Worm (Caenorhabditis elegans): ENCODE measurements around the gene sdz-4.

ce11 chrII:948091-948490, 10.6 kb upstream of the sdz-4 start, which contains the start of gene fbxc-32:
- TF ChIP-seq lin-39 (tag; optimal IDR thresholded peaks at IDR 0.05) (no peak), sea-2 (GFP tag; optimal IDR thresholded peaks at IDR 0.05) (no peak), nhr-77 (tag; optimal IDR thresholded peaks at IDR 0.05) (no peak), jun-1 (tag; optimal IDR thresholded peaks at IDR 0.05) (no peak), ztf-4 (tag; optimal IDR thresholded peaks at IDR 0.05) (no peak), elt-1 (tag; optimal IDR thresholded peaks at IDR 0.05) (no peak), ztf-11 (tag; optimal IDR thresholded peaks at IDR 0.05) (no peak), nhr-11 (tag; optimal IDR thresholded peaks at IDR 0.05) (no peak), nhr-237 (tag; optimal IDR thresholded peaks at IDR 0.05) (no peak)

Measured in whole organism, L3 larva.